Worm (Caenorhabditis elegans) whole organism, L3 larva: ENCODE results near the gene B0361.3.
A peak's percentile ranks its signal among the peaks of the same experiment; 100 is the strongest.

Experiments
- ZK546.5 ChIP-seq: sonication (generic microtip); optimal IDR thresholded peaks from 2 replicates; lab custom pipeline; 2017; ENCODE audit warnings: missing biosample characterization, missing genetic modification characterization
- aly-2 ChIP-seq: fragments of 150-350 bp; optimal IDR thresholded peaks from 2 replicates; lab custom pipeline; 2014; ENCODE audit warnings: missing biosample characterization, missing genetic modification characterization
- ama-1 ChIP-seq: fragments of 150-350 bp; optimal IDR thresholded peaks from 2 replicates; lab custom pipeline; 2018
- ceh-16 ChIP-seq: sonication (generic microtip); optimal IDR thresholded peaks from 2 replicates; lab custom pipeline; 2017; ENCODE audit warnings: missing biosample characterization, missing genetic modification characterization
- ceh-28 ChIP-seq: fragments of 150-350 bp; optimal IDR thresholded peaks from 2 replicates; lab custom pipeline; 2014; ENCODE audit warnings: missing biosample characterization, missing genetic modification reagents, missing genetic modification characterization
- ceh-82 ChIP-seq: fragments of 150-350 bp; optimal IDR thresholded peaks from 2 replicates; lab custom pipeline; 2014; ENCODE audit warnings: missing biosample characterization, missing genetic modification characterization
- ceh-9 ChIP-seq: sonication (generic microtip); optimal IDR thresholded peaks from 2 replicates; lab custom pipeline; 2018; ENCODE audit warnings: missing biosample characterization, missing genetic modification characterization
- egl-5 ChIP-seq: fragments of 150-350 bp; optimal IDR thresholded peaks from 2 replicates; lab custom pipeline; 2017; ENCODE audit warnings: missing biosample characterization, missing genetic modification reagents, missing genetic modification characterization, inconsistent platforms
- elt-1 ChIP-seq: fragments of 150-350 bp; optimal IDR thresholded peaks from 2 replicates; lab custom pipeline; 2014; ENCODE audit warnings: missing biosample characterization, missing genetic modification characterization
- elt-2 ChIP-seq: sonication (generic microtip); optimal IDR thresholded peaks from 2 replicates; lab custom pipeline; 2016; ENCODE audit warnings: missing genetic modification reagents, mild to moderate bottlenecking, missing genetic modification characterization, missing compliant biosample characterization
- elt-3 ChIP-seq, 3 experiments: fragments of 150-350 bp in 1 of 3; sonication (generic microtip) in 2 of 3; optimal IDR thresholded peaks; 2 replicates in 2 of 3; 4 replicates in 1 of 3; lab custom pipeline; 2014 to 2017; ENCODE audit warnings: missing biosample characterization in 3 of 3, missing genetic modification characterization in 3 of 3
- eor-1 ChIP-seq, 2 experiments: fragments of 150-350 bp; optimal IDR thresholded peaks; 2 replicates each; lab custom pipeline; 2014 to 2018; ENCODE audit warnings: missing biosample characterization in 2 of 2, missing genetic modification characterization in 2 of 2
- fkh-10 ChIP-seq: sonication (generic microtip); optimal IDR thresholded peaks from 2 replicates; lab custom pipeline; 2017; ENCODE audit warnings: missing biosample characterization, missing genetic modification reagents, missing genetic modification characterization
- fkh-2 ChIP-seq: fragments of 150-350 bp; optimal IDR thresholded peaks from 2 replicates; lab custom pipeline; 2014; ENCODE audit warnings: missing biosample characterization, missing genetic modification reagents, missing genetic modification characterization
- fos-1 ChIP-seq: fragments of 150-350 bp; optimal IDR thresholded peaks from 2 replicates; lab custom pipeline; 2014; ENCODE audit warnings: missing biosample characterization, missing genetic modification characterization
- hmg-11 ChIP-seq: sonication (generic microtip); optimal IDR thresholded peaks from 2 replicates; lab custom pipeline; 2016; ENCODE audit warnings: missing genetic modification characterization, missing compliant biosample characterization
- jun-1 ChIP-seq: fragments of 150-350 bp; optimal IDR thresholded peaks from 2 replicates; lab custom pipeline; 2014; ENCODE audit warnings: missing biosample characterization, missing genetic modification reagents, missing genetic modification characterization
- lin-15B ChIP-seq: fragments of 150-350 bp; optimal IDR thresholded peaks from 2 replicates; lab custom pipeline; 2014; ENCODE audit warnings: missing biosample characterization, missing genetic modification characterization
- lin-39 ChIP-seq: fragments of 150-350 bp; optimal IDR thresholded peaks from 2 replicates; lab custom pipeline; 2018; ENCODE audit warnings: missing biosample characterization, missing genetic modification reagents, missing genetic modification characterization
- lsy-12 ChIP-seq: sonication (generic microtip); optimal IDR thresholded peaks from 2 replicates; lab custom pipeline; 2016; ENCODE audit warnings: mild to moderate bottlenecking, missing genetic modification characterization, missing compliant biosample characterization
- mdl-1 ChIP-seq: fragments of 150-350 bp; optimal IDR thresholded peaks from 2 replicates; lab custom pipeline; 2014; ENCODE audit warnings: missing biosample characterization, missing genetic modification characterization
- mml-1 ChIP-seq: fragments of 150-350 bp; sonication (generic microtip); optimal IDR thresholded peaks from 3 replicates; lab custom pipeline; 2014; ENCODE audit warnings: missing biosample characterization, missing genetic modification characterization
- nfya-1 ChIP-seq: sonication (generic microtip); optimal IDR thresholded peaks from 2 replicates; lab custom pipeline; 2017; ENCODE audit warnings: missing genetic modification characterization, mild to moderate bottlenecking, missing compliant biosample characterization, antibody characterized with exemption, moderate library complexity; ENCODE audit not compliant: insufficient read depth
- nhr-11 ChIP-seq: fragments of 150-350 bp; optimal IDR thresholded peaks from 2 replicates; lab custom pipeline; 2014; ENCODE audit warnings: missing biosample characterization, missing genetic modification characterization
- nhr-12 ChIP-seq: fragments of 150-350 bp; optimal IDR thresholded peaks from 2 replicates; lab custom pipeline; 2014; ENCODE audit warnings: missing biosample characterization, missing genetic modification characterization
- nhr-23 ChIP-seq: fragments of 150-350 bp; optimal IDR thresholded peaks from 2 replicates; lab custom pipeline; 2014; ENCODE audit warnings: missing biosample characterization, missing genetic modification reagents, missing genetic modification characterization
- nhr-237 ChIP-seq: fragments of 150-350 bp; optimal IDR thresholded peaks from 2 replicates; lab custom pipeline; 2014; ENCODE audit warnings: missing biosample characterization, missing genetic modification characterization
- nhr-25 ChIP-seq: sonication (generic microtip); optimal IDR thresholded peaks from 2 replicates; lab custom pipeline; 2017; ENCODE audit warnings: missing biosample characterization, missing genetic modification characterization
- nhr-28 ChIP-seq: fragments of 150-350 bp; optimal IDR thresholded peaks from 2 replicates; lab custom pipeline; 2014; ENCODE audit warnings: missing biosample characterization, missing genetic modification characterization
- nhr-43 ChIP-seq: sonication (generic microtip); optimal IDR thresholded peaks from 2 replicates; lab custom pipeline; 2016; ENCODE audit warnings: mild to moderate bottlenecking, missing genetic modification characterization, missing compliant biosample characterization; ENCODE audit not compliant: poor library complexity, severe bottlenecking
- nhr-67 ChIP-seq: fragments of 150-350 bp; optimal IDR thresholded peaks from 2 replicates; lab custom pipeline; 2014; ENCODE audit warnings: missing biosample characterization, missing genetic modification characterization
- pha-4 ChIP-seq: fragments of 150-350 bp; optimal IDR thresholded peaks from 2 replicates; lab custom pipeline; 2014; ENCODE audit warnings: missing biosample characterization, missing genetic modification reagents, missing genetic modification characterization
- sea-2 ChIP-seq: fragments of 150-350 bp; sonication (generic microtip); optimal IDR thresholded peaks from 4 replicates; lab custom pipeline; 2014; ENCODE audit warnings: missing biosample characterization, missing genetic modification reagents, missing genetic modification characterization
- skn-1 ChIP-seq: fragments of 150-350 bp; optimal IDR thresholded peaks from 2 replicates; lab custom pipeline; 2014; ENCODE audit warnings: missing biosample characterization, missing genetic modification characterization
- snpc-4 ChIP-seq: fragments of 150-350 bp; optimal IDR thresholded peaks from 2 replicates; lab custom pipeline; 2014; ENCODE audit warnings: missing biosample characterization, missing genetic modification characterization
- tbx-2 ChIP-seq: sonication (generic microtip); optimal IDR thresholded peaks from 2 replicates; lab custom pipeline; 2016; ENCODE audit warnings: mild to moderate bottlenecking, missing genetic modification characterization, missing compliant biosample characterization
- unc-39 ChIP-seq: sonication (generic microtip); optimal IDR thresholded peaks from 4 replicates; lab custom pipeline; 2017; ENCODE audit warnings: missing biosample characterization, missing genetic modification characterization
- unc-62 ChIP-seq: fragments of 150-350 bp; sonication (generic microtip); optimal IDR thresholded peaks from 4 replicates; lab custom pipeline; 2014; ENCODE audit warnings: missing biosample characterization, missing genetic modification reagents, missing genetic modification characterization
- zag-1 ChIP-seq: fragments of 150-350 bp; optimal IDR thresholded peaks from 2 replicates; lab custom pipeline; 2014; ENCODE audit warnings: missing biosample characterization, missing genetic modification characterization
- ztf-11 ChIP-seq: fragments of 150-350 bp; optimal IDR thresholded peaks from 2 replicates; lab custom pipeline; 2014; ENCODE audit warnings: missing biosample characterization, missing genetic modification characterization
- ztf-4 ChIP-seq: fragments of 150-350 bp; optimal IDR thresholded peaks from 2 replicates; lab custom pipeline; 2014; ENCODE audit warnings: missing biosample characterization, missing genetic modification characterization

Gene B0361.3

DNA sequence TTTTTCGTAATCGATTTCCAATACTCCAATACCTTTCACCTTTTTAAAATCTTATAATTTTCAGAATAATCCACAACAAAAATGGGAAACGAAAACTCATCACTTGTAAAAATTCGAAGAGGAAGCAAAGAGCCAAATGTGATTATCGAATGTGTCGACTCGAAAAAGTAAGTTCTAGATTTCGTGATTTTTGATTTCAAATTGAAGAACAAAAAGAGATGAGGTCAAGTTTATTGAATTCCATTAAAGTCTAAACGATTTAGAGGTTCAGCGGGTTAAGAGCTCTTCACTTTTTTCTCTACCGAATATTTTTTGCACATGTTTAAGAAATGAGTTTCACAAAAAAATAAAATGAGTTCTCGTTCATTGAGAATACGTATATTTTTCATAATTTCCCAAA, 22.3 kb upstream of the B0361.3 start, which contains the start of gene B0361.4:
B0361.4 (plus strand) TSS at position 61 of the 400 bp plus-strand sequence.
- no peak for TF ChIP-seq pha-4 (tag; lab: Kevin White, UChicago)
- TF ChIP-seq fkh-10 (GFP tag; lab: Kevin White, UChicago), result peak; percentile 93

DNA sequence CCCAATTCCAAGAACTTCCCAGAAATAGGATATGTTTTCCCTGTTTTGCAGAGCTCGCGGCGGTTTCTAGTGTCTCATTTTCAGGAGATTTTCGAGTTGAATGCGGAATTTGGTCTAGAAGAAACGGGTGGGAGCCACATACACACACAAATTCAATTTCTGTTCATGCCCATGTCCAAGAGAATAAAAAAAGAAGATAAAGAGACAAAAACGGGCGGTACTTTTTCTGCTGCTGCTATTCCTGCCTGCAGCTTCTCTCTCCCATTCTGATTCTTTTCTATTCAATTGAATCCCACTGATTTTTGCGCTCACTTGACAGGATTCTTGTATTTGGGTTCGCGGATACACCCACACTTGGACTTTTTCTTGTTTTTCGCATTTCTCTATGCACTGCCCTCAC, 18.7 kb upstream of the B0361.3 start:
- TF ChIP-seq ama-1 (lab: Kevin White, UChicago) (no peak), mdl-1 (no peak), lin-39 (tag; lab: Kevin White, UChicago) (no peak), nhr-11 (no peak), egl-5 (tag; lab: Kevin White, UChicago) (no peak), fkh-10 (GFP tag; lab: Kevin White, UChicago) (peak; percentile 72), ceh-28 (tag; lab: Kevin White, UChicago) (no peak)

DNA sequence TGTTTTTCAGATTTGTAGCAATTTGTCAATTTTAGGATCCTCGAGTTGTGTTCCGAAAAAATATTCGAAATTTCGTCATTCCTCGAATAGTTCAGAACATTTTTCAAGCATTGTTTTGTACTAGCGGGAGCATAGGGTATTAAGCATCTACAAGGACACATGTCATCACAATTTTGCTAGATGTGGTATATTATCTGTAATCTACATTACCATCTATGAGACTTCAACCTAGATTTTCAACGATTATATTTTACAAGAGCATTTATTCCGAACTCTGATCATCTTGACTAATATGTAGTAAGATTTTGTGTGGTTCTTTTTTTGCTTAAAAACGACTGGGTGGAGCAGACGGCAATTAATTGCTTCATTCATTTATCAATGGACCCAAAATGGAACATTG, 18.2 kb upstream of the B0361.3 start:
- TF ChIP-seq skn-1 (tag; lab: Kevin White, UChicago), result no peak
- no peak for TF ChIP-seq nhr-23 (tag; lab: Kevin White, UChicago)
- TF ChIP-seq mml-1, result no peak
- TF ChIP-seq elt-2 (tag; lab: Kevin White, UChicago), result no peak
- TF ChIP-seq unc-39 (tag; lab: Kevin White, UChicago), result no peak
- no peak for TF ChIP-seq tbx-2 (tag; lab: Kevin White, UChicago)
- no peak for TF ChIP-seq lin-39 (tag; lab: Kevin White, UChicago)
- TF ChIP-seq pha-4 (tag; lab: Kevin White, UChicago), result no peak
- no peak for TF ChIP-seq ZK546.5 (tag; lab: Kevin White, UChicago)
- TF ChIP-seq nhr-28 (tag; lab: Kevin White, UChicago), result no peak
- TF ChIP-seq jun-1 (tag; lab: Kevin White, UChicago), result no peak
- no peak for TF ChIP-seq mdl-1
- no peak for TF ChIP-seq snpc-4
- no peak for TF ChIP-seq ztf-11 (tag; lab: Kevin White, UChicago)
- no peak for TF ChIP-seq ceh-9
- no peak for TF ChIP-seq lsy-12
- no peak for TF ChIP-seq ztf-4 (tag; lab: Kevin White, UChicago)

DNA sequence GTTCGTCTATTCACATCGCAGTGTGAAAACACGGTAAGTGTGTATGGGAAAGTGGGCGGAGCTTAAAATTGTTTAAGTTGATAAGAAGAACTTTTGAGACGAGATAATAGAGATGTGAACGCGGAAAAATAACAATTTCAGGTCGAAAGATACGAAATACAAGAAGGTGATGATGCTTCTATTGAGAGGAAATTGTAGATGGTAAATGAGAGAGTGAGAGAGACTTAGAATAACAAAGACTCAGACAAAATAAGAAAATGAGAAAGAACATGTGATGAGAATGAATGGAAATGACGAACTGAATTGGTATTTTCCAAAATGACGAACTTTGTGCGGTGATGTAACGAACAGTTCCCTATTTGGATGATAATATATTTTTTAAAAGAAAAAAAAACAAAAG, 10.2 kb upstream of the B0361.3 start:
- peak; percentile 12 for TF ChIP-seq pha-4 (tag; lab: Kevin White, UChicago)
- peak; percentile 42 for TF ChIP-seq nhr-23 (tag; lab: Kevin White, UChicago)
- no peak for TF ChIP-seq lin-39 (tag; lab: Kevin White, UChicago)
- TF ChIP-seq elt-2 (tag; lab: Kevin White, UChicago), result peak; percentile 51
- TF ChIP-seq, all 47 proteins: peak for 3

DNA sequence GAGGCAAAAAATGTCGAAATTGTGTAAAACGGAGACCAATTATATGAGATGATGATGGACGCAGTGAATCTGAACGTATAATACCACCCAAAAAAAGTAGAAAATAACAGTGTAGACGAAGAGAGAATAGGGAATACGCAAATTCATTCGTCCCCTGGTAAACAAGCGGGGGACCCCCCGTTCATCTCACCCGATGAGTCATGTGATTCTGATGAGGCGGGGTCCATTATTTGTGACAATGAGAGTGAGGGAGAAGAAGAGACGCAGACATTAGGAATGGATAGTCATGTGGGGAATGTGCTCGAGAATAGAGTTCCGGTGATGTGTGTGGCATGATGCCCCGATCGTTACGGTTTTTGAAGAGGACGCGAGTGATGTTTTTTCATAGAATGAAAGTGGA, 9.2 kb upstream of the B0361.3 start:
- TF ChIP-seq nhr-23 (tag; lab: Kevin White, UChicago) (peak; percentile 38), fos-1 (tag; lab: Kevin White, UChicago) (no peak), eor-1 (tag; optimal IDR thresholded peaks at IDR 0.05; lab: Kevin White, UChicago) (no peak), ZK546.5 (tag; lab: Kevin White, UChicago) (no peak), unc-39 (tag; lab: Kevin White, UChicago) (no peak), nhr-67 (tag; lab: Kevin White, UChicago) (no peak), nfya-1 (tag; lab: Kevin White, UChicago) (peak; percentile 47), ztf-11 (tag; lab: Kevin White, UChicago) (no peak), ceh-16 (no peak), nhr-25 (tag; lab: Kevin White, UChicago) (peak; percentile 4), elt-3 (tag; optimal IDR thresholded peaks at IDR 0.05; lab: Kevin White, UChicago) (no peak), ama-1 (lab: Kevin White, UChicago) (peak; percentile 22), ceh-28 (tag; lab: Kevin White, UChicago) (no peak), lin-39 (tag; lab: Kevin White, UChicago) (peak; percentile 31), hmg-11 (no peak), elt-1 (tag; lab: Kevin White, UChicago) (no peak), mdl-1 (no peak), pha-4 (tag; lab: Kevin White, UChicago) (peak; percentile 84), zag-1 (no peak), ztf-4 (tag; lab: Kevin White, UChicago) (no peak), nhr-237 (tag; lab: Kevin White, UChicago) (no peak), fkh-2 (tag; lab: Kevin White, UChicago) (no peak), nhr-28 (tag; lab: Kevin White, UChicago) (no peak), sea-2 (no peak), elt-2 (tag; lab: Kevin White, UChicago) (peak; percentile 14), skn-1 (tag; lab: Kevin White, UChicago) (no peak), lin-15B (no peak), ceh-9 (no peak), nhr-43 (peak; percentile 22), lsy-12 (peak; percentile 20), nhr-12 (tag; lab: Kevin White, UChicago) (no peak), ceh-82 (tag; lab: Kevin White, UChicago) (no peak), aly-2 (tag; lab: Kevin White, UChicago) (no peak), mml-1 (no peak), egl-5 (tag; lab: Kevin White, UChicago) (peak; percentile 92), unc-62 (GFP tag; lab: Kevin White, UChicago) (no peak), snpc-4 (no peak), fkh-10 (GFP tag; lab: Kevin White, UChicago) (no peak), nhr-11 (no peak)
